Worm (Caenorhabditis elegans) whole organism, L4 larva: ENCODE measurements around the gene F35E12.6.

Experiments used
- F37D6.2 ChIP-seq: sonication (generic microtip); optimal IDR thresholded peaks from 2 replicates; lab custom pipeline; 2016; ENCODE audit warnings: mild to moderate bottlenecking, missing genetic modification characterization, missing compliant biosample characterization
- F44E2.7 ChIP-seq: fragments of 200-800 bp; sonication (Bioruptor generic); IDR thresholded peaks from 2 replicates; pipeline ENCODE4 v2.1.2; 2022; ENCODE audit warnings: missing genetic modification characterization, missing compliant biosample characterization
- Y105C5A.15 ChIP-seq: fragments of 200-800 bp; sonication (Bioruptor generic); IDR thresholded peaks from 2 replicates; pipeline ENCODE4 v1.3.6; 2022; ENCODE audit warnings: missing genetic modification characterization, missing compliant biosample characterization
- Y5F2A.4 ChIP-seq: fragments of 200-800 bp; sonication (Bioruptor generic); optimal IDR thresholded peaks from 2 replicates; lab custom pipeline; 2018; ENCODE audit warnings: mild to moderate bottlenecking, missing genetic modification characterization, missing compliant biosample characterization
- ZK337.2 ChIP-seq: fragments of 200-800 bp; sonication (Bioruptor generic); IDR thresholded peaks from 2 replicates; pipeline ENCODE4 v1.3.6; 2022; ENCODE audit warnings: missing genetic modification reagents, missing genetic modification characterization, missing compliant biosample characterization
- aha-1 ChIP-seq: fragments of 150-350 bp; peaks from one replicate; lab custom pipeline; 2014; ENCODE audit warnings: missing biosample characterization, missing genetic modification characterization
- aly-2 ChIP-seq: sonication (generic microtip); optimal IDR thresholded peaks from 2 replicates; lab custom pipeline; 2018; ENCODE audit warnings: missing biosample characterization, missing genetic modification characterization
- ama-1 ChIP-seq: fragments of 150-350 bp; optimal IDR thresholded peaks from 2 replicates; lab custom pipeline; 2014; ENCODE audit warnings: inconsistent platforms, mixed read lengths
- ceh-20 ChIP-seq: fragments of 200-800 bp; sonication (Bioruptor generic); IDR thresholded peaks from 2 replicates; pipeline ENCODE4 v1.3.6; 2022; ENCODE audit warnings: missing genetic modification reagents, missing genetic modification characterization, missing compliant biosample characterization
- ceh-32 ChIP-seq: sonication (generic microtip); optimal IDR thresholded peaks from 2 replicates; lab custom pipeline; 2016; ENCODE audit warnings: mild to moderate bottlenecking, missing genetic modification characterization, missing compliant biosample characterization; ENCODE audit not compliant: poor library complexity
- ceh-44 ChIP-seq: fragments of 200-800 bp; sonication (Bioruptor generic); IDR thresholded peaks from 2 replicates; pipeline ENCODE4 v1.3.6; 2022; ENCODE audit warnings: missing genetic modification reagents, missing genetic modification characterization, missing compliant biosample characterization
- cey-2 ChIP-seq: sonication (generic microtip); optimal IDR thresholded peaks from 3 replicates; lab custom pipeline; 2017; ENCODE audit warnings: missing genetic modification characterization, mild to moderate bottlenecking, missing compliant biosample characterization, antibody characterized with exemption, borderline replicate concordance; ENCODE audit not compliant: insufficient read depth
- ctbp-1 ChIP-seq: fragments of 200-800 bp; sonication (Bioruptor generic); IDR thresholded peaks from 2 replicates; pipeline ENCODE4 v1.3.6; 2022; ENCODE audit warnings: missing genetic modification reagents, missing genetic modification characterization, missing compliant biosample characterization
- daf-12 ChIP-seq: fragments of 150-350 bp; optimal IDR thresholded peaks from 2 replicates; lab custom pipeline; 2014; ENCODE audit warnings: missing biosample characterization, missing genetic modification reagents, missing genetic modification characterization
- daf-16 ChIP-seq, 3 experiments: sonication (generic microtip); optimal IDR thresholded peaks; 2 replicates each; lab custom pipeline; 2016 to 2017; ENCODE audit warnings: missing genetic modification characterization in 3 of 3, missing genetic modification reagents in 3 of 3, mild to moderate bottlenecking in 2 of 3, missing compliant biosample characterization in 2 of 3, missing biosample characterization in 1 of 3, moderate library complexity in 1 of 3
- daf-8 ChIP-seq: fragments of 200-800 bp; sonication (Bioruptor generic); IDR thresholded peaks from 2 replicates; pipeline ENCODE4 v1.3.6; 2022; ENCODE audit warnings: missing genetic modification characterization, missing compliant biosample characterization
- dmd-6 ChIP-seq: fragments of 200-800 bp; sonication (Bioruptor generic); IDR thresholded peaks from 2 replicates; pipeline ENCODE4 v1.3.6; 2022; ENCODE audit warnings: missing genetic modification reagents, missing genetic modification characterization, missing compliant biosample characterization
- dve-1 ChIP-seq: sonication (generic microtip); optimal IDR thresholded peaks from 2 replicates; lab custom pipeline; 2017; ENCODE audit warnings: antibody characterized with exemption, mild to moderate bottlenecking, missing genetic modification characterization, missing compliant biosample characterization; ENCODE audit not compliant: insufficient read depth
- egl-27 ChIP-seq: sonication (generic microtip); optimal IDR thresholded peaks from 3 replicates; lab custom pipeline; 2017; ENCODE audit warnings: missing biosample characterization, missing genetic modification reagents, missing genetic modification characterization
- fkh-10 ChIP-seq: fragments of 150-350 bp; optimal IDR thresholded peaks from 2 replicates; lab custom pipeline; 2014; ENCODE audit warnings: missing biosample characterization, missing genetic modification reagents, missing genetic modification characterization
- hif-1 ChIP-seq, 2 experiments: sonication (generic microtip); optimal IDR thresholded peaks; 2 replicates each; lab custom pipeline; 2016 to 2017; ENCODE audit warnings: missing compliant biosample characterization in 2 of 2, missing genetic modification characterization in 2 of 2, missing genetic modification reagents in 2 of 2, missing genotype in 2 of 2, mild to moderate bottlenecking in 1 of 2
- hlh-11 ChIP-seq: fragments of 200-800 bp; sonication (Bioruptor generic); optimal IDR thresholded peaks from 2 replicates; lab custom pipeline; 2018; ENCODE audit warnings: mild to moderate bottlenecking, missing genetic modification characterization, missing compliant biosample characterization
- hlh-30 ChIP-seq: sonication (generic microtip); optimal IDR thresholded peaks from 2 replicates; lab custom pipeline; 2017; ENCODE audit warnings: antibody characterized with exemption, mild to moderate bottlenecking, missing genetic modification characterization, missing compliant biosample characterization; ENCODE audit not compliant: insufficient read depth
- lim-7 ChIP-seq: fragments of 200-800 bp; sonication (Bioruptor generic); IDR thresholded peaks from 2 replicates; pipeline ENCODE4 v1.3.6; 2022; ENCODE audit warnings: missing genetic modification characterization, missing compliant biosample characterization
- lin-15B ChIP-seq: fragments of 150-350 bp; sonication (generic microtip); optimal IDR thresholded peaks from 3 replicates; lab custom pipeline; 2014; ENCODE audit warnings: missing biosample characterization, missing genetic modification characterization
- lin-29 ChIP-seq: fragments of 200-800 bp; sonication (Bioruptor generic); IDR thresholded peaks from 2 replicates; pipeline ENCODE4 v1.3.6; 2022; ENCODE audit warnings: missing genetic modification reagents, missing genetic modification characterization, missing compliant biosample characterization
- lin-39 ChIP-seq: fragments of 150-350 bp; optimal IDR thresholded peaks from 2 replicates; lab custom pipeline; 2014; ENCODE audit warnings: missing biosample characterization, missing genetic modification reagents, missing genetic modification characterization
- madf-5 ChIP-seq, 2 experiments: fragments of 200-800 bp; sonication (Bioruptor generic); IDR thresholded peaks; 2 replicates each; pipeline ENCODE4 v1.3.6; 2022; ENCODE audit warnings: missing compliant biosample characterization in 2 of 2, missing genetic modification characterization in 2 of 2
- mep-1 ChIP-seq: fragments of 150-350 bp; sonication (generic microtip); optimal IDR thresholded peaks from 3 replicates; lab custom pipeline; 2014; ENCODE audit warnings: missing biosample characterization, missing genetic modification characterization
- nhr-10 ChIP-seq: fragments of 150-350 bp; optimal IDR thresholded peaks from 2 replicates; lab custom pipeline; 2014; ENCODE audit warnings: missing biosample characterization, missing genetic modification characterization
- nhr-102 ChIP-seq: sonication (generic microtip); optimal IDR thresholded peaks from 2 replicates; lab custom pipeline; 2016; ENCODE audit warnings: mild to moderate bottlenecking, missing genetic modification characterization, moderate library complexity, missing compliant biosample characterization
- nhr-28 ChIP-seq: fragments of 150-350 bp; optimal IDR thresholded peaks from 2 replicates; lab custom pipeline; 2014; ENCODE audit warnings: missing biosample characterization, missing genetic modification characterization
- nhr-42 ChIP-seq: fragments of 200-800 bp; sonication (Bioruptor generic); IDR thresholded peaks from 2 replicates; pipeline ENCODE4 v1.3.6; 2022; ENCODE audit warnings: missing genetic modification characterization, missing compliant biosample characterization
- nhr-6 ChIP-seq: fragments of 150-350 bp; optimal IDR thresholded peaks from 2 replicates; lab custom pipeline; 2014; ENCODE audit warnings: missing biosample characterization, missing genetic modification characterization
- php-3 ChIP-seq: fragments of 200-800 bp; sonication (Bioruptor generic); IDR thresholded peaks from 2 replicates; pipeline ENCODE4 v1.3.6; 2022; ENCODE audit warnings: missing genetic modification reagents, missing genetic modification characterization, missing compliant biosample characterization
- pqm-1 ChIP-seq: sonication (generic microtip); optimal IDR thresholded peaks from 2 replicates; lab custom pipeline; 2017; ENCODE audit warnings: missing biosample characterization, missing genetic modification characterization
- sdz-12 ChIP-seq: fragments of 200-800 bp; sonication (Bioruptor generic); optimal IDR thresholded peaks from 2 replicates; lab custom pipeline; 2018; ENCODE audit warnings: mild to moderate bottlenecking, missing genetic modification characterization, missing compliant biosample characterization
- snpc-4 ChIP-seq: fragments of 150-350 bp; optimal IDR thresholded peaks from 2 replicates; lab custom pipeline; 2014; ENCODE audit warnings: missing biosample characterization, missing genetic modification characterization
- spr-1 ChIP-seq: sonication (generic microtip); optimal IDR thresholded peaks from 2 replicates; lab custom pipeline; 2016; ENCODE audit warnings: mild to moderate bottlenecking, missing genetic modification characterization, missing compliant biosample characterization
- tag-97 ChIP-seq: fragments of 200-800 bp; sonication (Bioruptor generic); IDR thresholded peaks from 2 replicates; pipeline ENCODE4 v1.3.6; 2022; ENCODE audit warnings: missing genetic modification characterization, missing compliant biosample characterization
- unc-62 ChIP-seq, 3 experiments: fragments of 150-350 bp in 1 of 3; sonication (generic microtip); optimal IDR thresholded peaks in 2 of 3; peaks in 1 of 3; 1 replicate in 1 of 3; 2 replicates in 2 of 3; lab custom pipeline; 2014 to 2017; ENCODE audit warnings: missing biosample characterization in 3 of 3, missing genetic modification characterization in 3 of 3, missing genetic modification reagents in 3 of 3, missing genotype in 1 of 3
- zag-1 ChIP-seq: fragments of 150-350 bp; optimal IDR thresholded peaks from 2 replicates; lab custom pipeline; 2014; ENCODE audit warnings: missing biosample characterization, missing genetic modification characterization
- zip-11 ChIP-seq: fragments of 200-800 bp; sonication (Bioruptor generic); IDR thresholded peaks from 2 replicates; pipeline ENCODE4 v1.3.6; 2022; ENCODE audit warnings: missing genetic modification characterization, missing compliant biosample characterization
- zip-2 ChIP-seq: fragments of 150-350 bp; optimal IDR thresholded peaks from 2 replicates; lab custom pipeline; 2014; ENCODE audit warnings: missing biosample characterization, missing genetic modification characterization

The F35E12.6 gene

DNA sequence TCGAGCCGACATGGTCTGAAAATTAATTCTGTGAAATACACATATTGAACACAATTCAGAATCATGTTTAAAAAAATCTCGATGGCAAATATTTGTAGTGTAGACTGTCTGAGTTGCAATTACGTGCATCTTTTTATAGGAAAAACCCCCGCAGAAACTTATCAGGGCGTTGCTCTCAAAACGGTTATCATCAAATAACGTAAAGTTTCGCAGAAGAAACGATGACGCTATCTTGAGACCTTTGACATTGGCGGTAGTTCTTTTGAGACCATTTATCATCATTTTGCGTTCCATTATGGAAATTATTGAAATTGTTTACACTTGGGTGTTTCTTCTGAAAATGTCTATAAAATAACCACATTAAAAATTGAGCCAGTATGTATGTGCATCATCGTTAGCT lies 5.3 kb downstream of the F35E12.6 start, which contains the start of gene dct-17:
Gene dct-17 (minus strand): TSS at position 23 of the 400 bp plus-strand sequence.
- TF ChIP-seq pqm-1 (peak; percentile 48), aha-1 (peak; percentile 14), php-3 (GFP tag; lab: Robert Waterston, UW) (no peak), dmd-6 (GFP tag; lab: Robert Waterston, UW) (peak; percentile 70), daf-16 (GFP tag; optimal IDR thresholded peaks at IDR 0.05; lab: Kevin White, UChicago) (no peak), daf-16 (tag; optimal IDR thresholded peaks at IDR 0.05; lab: Kevin White, UChicago) (peak; percentile 6), dve-1 (no peak), nhr-28 (tag; lab: Kevin White, UChicago) (peak; percentile 31)

- TF ChIP-seq madf-5 (GFP tag; IDR thresholded peaks at IDR 0.05; lab: Robert Waterston, UW) (no peak), zag-1 (no peak), ctbp-1 (GFP tag; lab: Robert Waterston, UW) (no peak), F37D6.2 (tag; lab: Kevin White, UChicago) (no peak), fkh-10 (GFP tag; lab: Kevin White, UChicago) (no peak), nhr-102 (no peak), nhr-10 (no peak), ceh-44 (GFP tag; lab: Robert Waterston, UW) (no peak), zip-2 (tag; lab: Kevin White, UChicago) (no peak), lin-29 (GFP tag; lab: Robert Waterston, UW) (no peak), Y105C5A.15 (GFP tag; lab: Robert Waterston, UW) (no peak), aly-2 (tag; lab: Kevin White, UChicago) (no peak), hlh-30 (tag; lab: Kevin White, UChicago) (no peak), lin-39 (no peak), ama-1 (lab: Kevin White, UChicago) (no peak), ceh-32 (no peak)
Measured at ce11 chrV:13725574-13725973, 10.5 kb downstream of the F35E12.6 start, which contains the start of gene fbxa-181. Gene fbxa-181, plus strand, starts transcription at chrV:13725874.

- TF ChIP-seq F44E2.7 (GFP tag; lab: Robert Waterston, UW) (no peak), nhr-10 (no peak), nhr-6 (tag; lab: Kevin White, UChicago) (no peak)
- TF ChIP-seq, all 104 proteins: peak for 0
Measured at ce11 chrV:13724781-13725180, 11.3 kb downstream of the F35E12.6 start, which contains the start of gene F35E12.2. Gene F35E12.2, minus strand, starts transcription at chrV:13724881.

DNA sequence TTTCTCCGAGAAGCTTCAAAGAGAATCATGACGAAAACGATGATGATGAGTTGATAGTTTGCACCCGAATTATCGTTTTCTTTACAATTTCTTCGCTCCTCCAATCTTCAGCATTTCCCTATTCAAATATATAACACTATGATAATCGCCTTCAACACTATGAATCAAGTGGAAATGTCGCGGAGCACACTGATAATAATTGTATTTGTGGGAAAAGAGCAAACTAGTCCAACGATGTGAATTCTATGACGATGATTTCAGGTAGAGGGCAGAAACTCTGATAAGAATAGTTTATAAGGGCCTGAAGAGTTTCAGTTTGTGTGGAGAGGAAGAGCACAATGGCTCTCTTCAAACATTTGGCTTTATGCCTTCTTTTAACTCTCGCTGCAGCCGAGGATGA lies 19.5 kb downstream of the F35E12.6 start, which contains the start of gene T01D3.6:
Gene T01D3.6 (plus strand): TSS at position 294 of the 400 bp plus-strand sequence.
- TF ChIP-seq daf-12 (tag; lab: Kevin White, UChicago): no peak
- TF ChIP-seq egl-27: no peak
- TF ChIP-seq lim-7 (GFP tag; lab: Robert Waterston, UW): no peak
- TF ChIP-seq hif-1 (tag; optimal IDR thresholded peaks at IDR 0.05; lab: Kevin White, UChicago): no peak
- TF ChIP-seq nhr-6 (tag; lab: Kevin White, UChicago): peak; percentile 90
- no peak for TF ChIP-seq daf-16 (GFP tag; optimal IDR thresholded peaks at IDR 0.05; lab: Kevin White, UChicago)
- peak; percentile 43 for TF ChIP-seq daf-16 (tag; optimal IDR thresholded peaks at IDR 0.05; lab: Kevin White, UChicago)
- TF ChIP-seq daf-8 (GFP tag; lab: Robert Waterston, UW): no peak
- TF ChIP-seq nhr-10: no peak
- TF ChIP-seq spr-1 (tag; lab: Kevin White, UChicago): no peak
- no peak for TF ChIP-seq ZK337.2 (GFP tag; lab: Robert Waterston, UW)
- TF ChIP-seq pqm-1: peak; percentile 87
- TF ChIP-seq mep-1 (tag; lab: Kevin White, UChicago): no peak
- TF ChIP-seq unc-62 (GFP tag; optimal IDR thresholded peaks at IDR 0.05 in 1 of 2; lab: Kevin White, UChicago): peak in 1 of 2 experiments; percentile 95
- no peak for TF ChIP-seq unc-62 (tag; optimal IDR thresholded peaks at IDR 0.05; lab: Kevin White, UChicago)
- TF ChIP-seq zip-11 (GFP tag; lab: Robert Waterston, UW): no peak
- no peak for TF ChIP-seq ceh-20 (GFP tag; lab: Robert Waterston, UW)
- peak; percentile 64 for TF ChIP-seq dmd-6 (GFP tag; lab: Robert Waterston, UW)
- no peak for TF ChIP-seq tag-97
- TF ChIP-seq Y5F2A.4 (GFP tag; lab: Kevin White, UChicago): no peak
- no peak for TF ChIP-seq F44E2.7 (GFP tag; lab: Robert Waterston, UW)
- TF ChIP-seq aly-2 (tag; lab: Kevin White, UChicago): no peak
- TF ChIP-seq snpc-4 (tag; lab: Kevin White, UChicago): no peak
- TF ChIP-seq cey-2 (tag; lab: Kevin White, UChicago): no peak
- no peak for TF ChIP-seq lin-15B
- TF ChIP-seq hlh-11 (tag; lab: Kevin White, UChicago): peak; percentile 52
- no peak for TF ChIP-seq sdz-12 (GFP tag; lab: Kevin White, UChicago)
- TF ChIP-seq nhr-42 (GFP tag; lab: Robert Waterston, UW): no peak
- no peak for TF ChIP-seq lin-39
